In genomic region chr3L:4613846-4614247, dm6 we compare ENCODE assay signal across 2 fruit fly cellular contexts.
TF ChIP-seq lines count a peak whose summit lies in the region.

No protein-coding gene starts in this region.

- TF ChIP-seq CTCF in whole organism, embryonic (GFP tag; optimal IDR thresholded peaks at IDR 0.05; lab: Kevin White, UChicago), result no peak

TF ChIP-seq in whole organism, embryonic, 481 proteins besides CTCF, POLR2A, EP300 and RAD21 (continues in another document):
- TF ChIP-seq CG11247 (GFP tag; IDR thresholded peaks at IDR 0.05; lab: Robert Waterston, UW) (no peak), chif (GFP tag; optimal IDR thresholded peaks at IDR 0.05; lab: Kevin White, UChicago) (peak; percentile 28 to 38), HLH54F (GFP tag; optimal IDR thresholded peaks at IDR 0.05; lab: Kevin White, UChicago) (no peak), CG4360 (GFP tag; IDR thresholded peaks at IDR 0.05; lab: Robert Waterston, UW) (peak; percentile 23; the same call in 1 of the 2 replicates), Med (GFP tag; lab: Kevin White, UChicago) (peak; percentile 81), Neu2 (GFP tag; optimal IDR thresholded peaks at IDR 0.05; lab: Kevin White, UChicago; ENCODE audit: borderline replicate concordance) (no peak), Jarid2 (GFP tag; optimal IDR thresholded peaks at IDR 0.05; lab: Kevin White, UChicago) (no peak), CG31441 (GFP tag; IDR thresholded peaks at IDR 0.05; lab: Robert Waterston, UW) (no peak), fru (optimal IDR thresholded peaks at IDR 0.05; lab: Kevin White, UChicago) (no peak), Ets65A (GFP tag; lab: Kevin White, UChicago) (peak; percentile 75), CG15601 (tag; optimal IDR thresholded peaks at IDR 0.05; lab: Kevin White, UChicago) (peak; percentile 41), exex (tag; optimal IDR thresholded peaks at IDR 0.05; lab: Kevin White, UChicago) (no peak), CG10209 (GFP tag; optimal IDR thresholded peaks at IDR 0.05; lab: Kevin White, UChicago) (peak; percentile 45), Doc3 (GFP tag; IDR thresholded peaks at IDR 0.05; lab: Robert Waterston, UW; ENCODE audit: partially characterized antibody) (no peak), CG17361 (GFP tag; IDR thresholded peaks at IDR 0.05; lab: Robert Waterston, UW) (no peak), grau (tag; optimal IDR thresholded peaks at IDR 0.05; lab: Kevin White, UChicago) (peak; percentile 16), CG18619 (GFP tag; optimal IDR thresholded peaks at IDR 0.05; lab: Kevin White, UChicago) (peak; percentile 19), HmgZ (tag; optimal IDR thresholded peaks at IDR 0.05; lab: Kevin White, UChicago) (no peak), sim (GFP tag; IDR thresholded peaks at IDR 0.05; lab: Robert Waterston, UW) (no peak), zen (tag; optimal IDR thresholded peaks at IDR 0.05; lab: Kevin White, UChicago) (peak; percentile 31), hb (GFP tag; IDR thresholded peaks at IDR 0.05; lab: Robert Waterston, UW; ENCODE audit: partially characterized antibody) (no peak), tgo (GFP tag; IDR thresholded peaks at IDR 0.05; lab: Robert Waterston, UW) (no peak), CG2202 (tag; optimal IDR thresholded peaks at IDR 0.05; lab: Kevin White, UChicago) (peak; percentile 73), Dek (tag; optimal IDR thresholded peaks at IDR 0.05; lab: Kevin White, UChicago) (no peak), bbx (GFP tag; IDR thresholded peaks at IDR 0.05; lab: Robert Waterston, UW; ENCODE audit: partially characterized antibody) (no peak), CG8089 (GFP tag; optimal IDR thresholded peaks at IDR 0.05; lab: Kevin White, UChicago) (no peak), CG17612 (GFP tag; IDR thresholded peaks at IDR 0.05; lab: Robert Waterston, UW) (no peak), Sry-δ (GFP tag; optimal IDR thresholded peaks at IDR 0.05; lab: Kevin White, UChicago) (no peak), Atf6 (GFP tag; IDR thresholded peaks at IDR 0.05; lab: Robert Waterston, UW) (no peak), CG17568 (GFP tag; optimal IDR thresholded peaks at IDR 0.05; lab: Kevin White, UChicago) (peak; percentile 13), bcd (GFP tag; optimal IDR thresholded peaks at IDR 0.05; lab: Kevin White, UChicago) (no peak), eve (GFP tag; optimal IDR thresholded peaks at IDR 0.05; lab: Kevin White, UChicago) (peak in 1 of 2 experiments; percentile 15), Sox100B (GFP tag; optimal IDR thresholded peaks at IDR 0.05; lab: Kevin White, UChicago) (no peak), nom (GFP tag; optimal IDR thresholded peaks at IDR 0.05; lab: Kevin White, UChicago) (no peak), CG6689 (GFP tag; IDR thresholded peaks at IDR 0.05; lab: Robert Waterston, UW) (0 out of 2 replicates have a peak, but pooled peaks have one; percentile 13), klu (GFP tag; IDR thresholded peaks at IDR 0.05; lab: Robert Waterston, UW) (no peak), Chrac-16 (GFP tag; optimal IDR thresholded peaks at IDR 0.05; lab: Kevin White, UChicago) (peak; percentile 20), CG12391 (tag; optimal IDR thresholded peaks at IDR 0.05; lab: Kevin White, UChicago) (peak; percentile 18), chm (GFP tag; IDR thresholded peaks at IDR 0.05; lab: Robert Waterston, UW) (peak; percentile 43; the same call in 1 of the 2 replicates), CG6765 (GFP tag; optimal IDR thresholded peaks at IDR 0.05; lab: Kevin White, UChicago) (no peak), aop (GFP tag; IDR thresholded peaks at IDR 0.05; lab: Robert Waterston, UW) (no peak), CG3065 (GFP tag; optimal IDR thresholded peaks at IDR 0.05; lab: Kevin White, UChicago) (peak; percentile 4), NfI (GFP tag; optimal IDR thresholded peaks at IDR 0.05; lab: Kevin White, UChicago) (no peak), CG12299 (tag; optimal IDR thresholded peaks at IDR 0.05; lab: Kevin White, UChicago) (no peak), grn (GFP tag; optimal IDR thresholded peaks at IDR 0.05; lab: Kevin White, UChicago) (peak; percentile 86), CG7928 (GFP tag; optimal IDR thresholded peaks at IDR 0.05; lab: Kevin White, UChicago) (no peak), E2f2 (GFP tag; IDR thresholded peaks at IDR 0.05; lab: Robert Waterston, UW) (no peak)

TF ChIP-seq in whole organism, prepupa, 60 proteins besides CTCF, POLR2A, EP300 and RAD21:
- peak; percentile 65 for TF ChIP-seq svp (GFP tag; lab: Kevin White, UChicago)
- no peak for TF ChIP-seq Eip93F (GFP tag; optimal IDR thresholded peaks at IDR 0.05; lab: Kevin White, UChicago)
- peak; percentile 81 for TF ChIP-seq fkh (GFP tag; optimal IDR thresholded peaks at IDR 0.05; lab: Kevin White, UChicago)
- peak; percentile 43 for TF ChIP-seq Eip78C (GFP tag; lab: Kevin White, UChicago)

Comparison
In these comparisons a context has a peak if more than half of its experiments do, and no peak if none do; other contexts are left out.
1. Of the 7 proteins assayed by ChIP-seq in both whole organism, embryonic and whole organism, prepupa: peak only in whole organism, embryonic: Blimp-1; only in whole organism, prepupa: none; in both: none; in neither: 6.